Worm (Caenorhabditis elegans) whole organism, L3 larva: Measurements from ENCODE around the gene M151.7.

ENCODE experiments used
- R02D3.7 ChIP-seq: fragments of 150-350 bp; optimal IDR thresholded peaks from 2 replicates; lab custom pipeline; 2014; ENCODE audit warnings: missing biosample characterization, missing genetic modification characterization
- ama-1 ChIP-seq: fragments of 150-350 bp; optimal IDR thresholded peaks from 2 replicates; lab custom pipeline; 2018
- egl-27 ChIP-seq: sonication (generic microtip); optimal IDR thresholded peaks from 4 replicates; lab custom pipeline; 2017; ENCODE audit warnings: missing biosample characterization, missing genetic modification reagents, missing genetic modification characterization
- elt-3 ChIP-seq, 3 experiments: fragments of 150-350 bp in 1 of 3; sonication (generic microtip) in 2 of 3; optimal IDR thresholded peaks; 2 replicates in 2 of 3; 4 replicates in 1 of 3; lab custom pipeline; 2014 to 2017; ENCODE audit warnings: missing biosample characterization in 3 of 3, missing genetic modification characterization in 3 of 3
- fkh-10 ChIP-seq: sonication (generic microtip); optimal IDR thresholded peaks from 2 replicates; lab custom pipeline; 2017; ENCODE audit warnings: missing biosample characterization, missing genetic modification reagents, missing genetic modification characterization
- lin-39 ChIP-seq: fragments of 150-350 bp; optimal IDR thresholded peaks from 2 replicates; lab custom pipeline; 2018; ENCODE audit warnings: missing biosample characterization, missing genetic modification reagents, missing genetic modification characterization
- nfya-1 ChIP-seq: sonication (generic microtip); optimal IDR thresholded peaks from 2 replicates; lab custom pipeline; 2017; ENCODE audit warnings: missing genetic modification characterization, mild to moderate bottlenecking, missing compliant biosample characterization, antibody characterized with exemption, moderate library complexity; ENCODE audit not compliant: insufficient read depth
- nhr-76 ChIP-seq: fragments of 150-350 bp; sonication (generic microtip); optimal IDR thresholded peaks from 5 replicates; lab custom pipeline; 2014; ENCODE audit warnings: missing biosample characterization, missing genetic modification characterization
- skn-1 ChIP-seq: fragments of 150-350 bp; optimal IDR thresholded peaks from 2 replicates; lab custom pipeline; 2014; ENCODE audit warnings: missing biosample characterization, missing genetic modification characterization
- snpc-4 ChIP-seq: fragments of 150-350 bp; optimal IDR thresholded peaks from 2 replicates; lab custom pipeline; 2014; ENCODE audit warnings: missing biosample characterization, missing genetic modification characterization
- unc-62 ChIP-seq: fragments of 150-350 bp; sonication (generic microtip); optimal IDR thresholded peaks from 4 replicates; lab custom pipeline; 2014; ENCODE audit warnings: missing biosample characterization, missing genetic modification reagents, missing genetic modification characterization
- ztf-4 ChIP-seq: fragments of 150-350 bp; optimal IDR thresholded peaks from 2 replicates; lab custom pipeline; 2014; ENCODE audit warnings: missing biosample characterization, missing genetic modification characterization

DNA sequence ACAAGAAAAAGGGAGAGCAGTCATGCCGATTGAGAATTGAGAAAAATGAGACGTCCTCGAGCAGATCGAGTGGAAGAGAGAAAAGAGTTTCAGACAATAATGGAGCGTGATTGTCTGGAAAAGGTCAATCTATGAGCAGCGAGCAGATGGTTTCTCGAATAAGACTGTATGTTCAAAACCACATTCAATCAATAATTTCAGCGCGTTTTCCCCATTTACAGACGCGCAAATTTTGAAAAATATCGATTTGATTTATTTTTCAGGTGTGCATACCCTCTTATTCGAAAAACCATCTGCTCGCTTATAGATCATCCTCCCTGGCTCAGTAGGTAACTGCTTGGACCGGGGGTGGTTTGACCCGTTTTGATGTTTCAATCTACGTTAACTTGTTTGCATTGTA lies 17.1 kb downstream of the M151.7 start, which contains the start of gene fbxb-31:
- TF ChIP-seq elt-3 (tag; optimal IDR thresholded peaks at IDR 0.05; lab: Kevin White, UChicago), result no peak
- no peak for TF ChIP-seq R02D3.7
- no peak for TF ChIP-seq ama-1
- TF ChIP-seq nhr-76, result no peak
- no peak for TF ChIP-seq fkh-10 (GFP tag; lab: Kevin White, UChicago)
- no peak for TF ChIP-seq egl-27 (tag; lab: Kevin White, UChicago)
- TF ChIP-seq skn-1 (tag; lab: Kevin White, UChicago), result no peak
- no peak for TF ChIP-seq ztf-4 (tag; lab: Kevin White, UChicago)
- no peak for TF ChIP-seq nfya-1
- no peak for TF ChIP-seq unc-62 (GFP tag; lab: Kevin White, UChicago)
- TF ChIP-seq snpc-4, result no peak
- TF ChIP-seq lin-39, result no peak
